Fruit fly (Drosophila melanogaster) whole organism, embryonic: ENCODE data around the gene Eip63F-1.

Experiments
- ATbp ChIP-seq: fragments of 200-800 bp; sonication (Bioruptor generic); optimal IDR thresholded peaks from 2 replicates; lab custom pipeline; 2017; ENCODE audit warnings: missing biosample characterization, mild to moderate bottlenecking, missing genetic modification characterization, missing genetic modification reagents
- Abd-B ChIP-seq: fragments of 200-800 bp; sonication (Bioruptor generic); optimal IDR thresholded peaks from 2 replicates; lab custom pipeline; 2018; ENCODE audit warnings: missing biosample characterization, mild to moderate bottlenecking, missing genetic modification characterization, moderate library complexity
- B-H1 ChIP-seq: fragments of 200-800 bp; sonication (Bioruptor generic); IDR thresholded peaks from 3 replicates; pipeline ENCODE4 v1.3.6; 2022; ENCODE audit warnings: missing biosample characterization, missing genetic modification characterization
- CG10321 ChIP-seq: fragments of 200-800 bp; sonication (Bioruptor generic); IDR thresholded peaks from 2 replicates; pipeline ENCODE4 v1.3.6; 2022; ENCODE audit warnings: missing biosample characterization, missing genetic modification characterization
- CG10959 ChIP-seq: fragments of 200-800 bp; sonication (Bioruptor generic); IDR thresholded peaks from 2 replicates; pipeline ENCODE4 v1.3.6; 2022; ENCODE audit warnings: missing biosample characterization, missing genetic modification characterization
- CG10979 ChIP-seq: fragments of 200-800 bp; sonication (Bioruptor generic); optimal IDR thresholded peaks from 2 replicates; lab custom pipeline; 2018; ENCODE audit warnings: missing biosample characterization, mild to moderate bottlenecking, missing genetic modification characterization, moderate library complexity
- CG11723 ChIP-seq: fragments of 200-800 bp; sonication (Bioruptor generic); optimal IDR thresholded peaks from 2 replicates; lab custom pipeline; 2017; ENCODE audit warnings: missing biosample characterization, mild to moderate bottlenecking, missing genetic modification characterization
- CG12071 ChIP-seq: fragments of 200-800 bp; sonication (Bioruptor generic); optimal IDR thresholded peaks from 3 replicates; lab custom pipeline; 2018; ENCODE audit warnings: missing biosample characterization, mild to moderate bottlenecking, missing genetic modification characterization
- CG12155 ChIP-seq: fragments of 200-800 bp; sonication (Bioruptor generic); optimal IDR thresholded peaks from 3 replicates; lab custom pipeline; 2016; ENCODE audit warnings: missing biosample characterization, missing genetic modification characterization
- CG12391 ChIP-seq: fragments of 200-800 bp; sonication (Bioruptor generic); optimal IDR thresholded peaks from 3 replicates; lab custom pipeline; 2018; ENCODE audit warnings: missing biosample characterization, mild to moderate bottlenecking, missing genetic modification characterization, moderate library complexity
- CG13287 ChIP-seq: fragments of 200-800 bp; sonication (Bioruptor generic); IDR thresholded peaks from 2 replicates; pipeline ENCODE4 v1.3.6; 2022; ENCODE audit warnings: missing biosample characterization, missing genetic modification characterization; ENCODE audit not compliant: partially characterized antibody
- CG14441 ChIP-seq: fragments of 200-800 bp; sonication (Bioruptor generic); IDR thresholded peaks from 2 replicates; pipeline ENCODE4 v1.3.6; 2022; ENCODE audit warnings: missing biosample characterization, missing genetic modification characterization
- CG14710 ChIP-seq: fragments of 200-800 bp; sonication (Bioruptor generic); optimal IDR thresholded peaks from 3 replicates; lab custom pipeline; 2019; ENCODE audit warnings: missing biosample characterization, mild to moderate bottlenecking, missing genetic modification characterization, moderate library complexity
- CG14965 ChIP-seq: fragments of 200-800 bp; sonication (Bioruptor generic); optimal IDR thresholded peaks from 2 replicates; lab custom pipeline; 2016; ENCODE audit warnings: missing biosample characterization, missing genetic modification characterization, borderline replicate concordance
- CG15269 ChIP-seq: fragments of 200-800 bp; sonication (Bioruptor generic); optimal IDR thresholded peaks from 2 replicates; lab custom pipeline; 2018; ENCODE audit warnings: missing biosample characterization, mild to moderate bottlenecking, missing genetic modification characterization, moderate library complexity
- CG17829 ChIP-seq: fragments of 200-800 bp; optimal IDR thresholded peaks from 2 replicates; lab custom pipeline; 2019; ENCODE audit warnings: missing biosample characterization, mild to moderate bottlenecking, missing genetic modification characterization, moderate library complexity
- CG2202 ChIP-seq: fragments of 200-800 bp; sonication (Bioruptor generic); optimal IDR thresholded peaks from 2 replicates; lab custom pipeline; 2018; ENCODE audit warnings: missing biosample characterization, mild to moderate bottlenecking, missing genetic modification characterization
- CG4820 ChIP-seq: fragments of 200-800 bp; sonication (Bioruptor generic); optimal IDR thresholded peaks from 3 replicates; lab custom pipeline; 2016; ENCODE audit warnings: missing biosample characterization, missing genetic modification characterization
- CG5953 ChIP-seq: fragments of 200-800 bp; sonication (Bioruptor generic); IDR thresholded peaks from 2 replicates; pipeline ENCODE4 v1.3.6; 2022; ENCODE audit warnings: missing biosample characterization, missing genetic modification characterization
- CG6765 ChIP-seq: fragments of 200-800 bp; sonication (Bioruptor generic); optimal IDR thresholded peaks from 3 replicates; lab custom pipeline; 2017; ENCODE audit warnings: missing biosample characterization, mild to moderate bottlenecking, missing genetic modification characterization
- CG8478 ChIP-seq: fragments of >200 bp; optimal IDR thresholded peaks from 2 replicates; lab custom pipeline; 2018
- CG9797 ChIP-seq: fragments of 200-800 bp; sonication (Bioruptor generic); optimal IDR thresholded peaks from 3 replicates; lab custom pipeline; 2018; ENCODE audit warnings: missing biosample characterization, mild to moderate bottlenecking, missing genetic modification characterization
- CG9817 ChIP-seq: fragments of 200-800 bp; sonication (Bioruptor generic); optimal IDR thresholded peaks from 2 replicates; lab custom pipeline; 2018; ENCODE audit warnings: missing biosample characterization, mild to moderate bottlenecking, missing genetic modification characterization, moderate library complexity
- Deaf1 ChIP-seq: fragments of 200-800 bp; optimal IDR thresholded peaks from 3 replicates; lab custom pipeline; 2019; ENCODE audit warnings: missing biosample characterization, mild to moderate bottlenecking, missing genetic modification characterization, moderate library complexity
- Hr3 ChIP-seq: fragments of 200-800 bp; sonication (Bioruptor generic); optimal IDR thresholded peaks from 3 replicates; lab custom pipeline; 2016; ENCODE audit warnings: missing biosample characterization, missing genetic modification characterization
- Kr ChIP-seq: fragments of 200-800 bp; sonication (Bioruptor generic); optimal IDR thresholded peaks from 2 replicates; lab custom pipeline; 2017; ENCODE audit warnings: missing biosample characterization, mild to moderate bottlenecking, missing genetic modification characterization
- Lhr ChIP-seq: fragments of 200-800 bp; sonication (Bioruptor generic); optimal IDR thresholded peaks from 3 replicates; lab custom pipeline; 2017; ENCODE audit warnings: mild to moderate bottlenecking, missing biosample characterization, missing genetic modification reagents, missing genetic modification characterization
- Oli ChIP-seq: fragments of 200-800 bp; sonication (Bioruptor generic); optimal IDR thresholded peaks from 2 replicates; lab custom pipeline; 2018; ENCODE audit warnings: missing biosample characterization, mild to moderate bottlenecking, missing genetic modification characterization, moderate library complexity
- Ssrp ChIP-seq: fragments of 200-800 bp; sonication (Bioruptor generic); optimal IDR thresholded peaks from 2 replicates; lab custom pipeline; 2018; ENCODE audit warnings: missing biosample characterization, mild to moderate bottlenecking, missing genetic modification characterization, moderate library complexity
- YL-1 ChIP-seq: fragments of 200-800 bp; sonication (Bioruptor generic); optimal IDR thresholded peaks from 3 replicates; lab custom pipeline; 2017; ENCODE audit warnings: missing biosample characterization, mild to moderate bottlenecking, missing genetic modification characterization
- al ChIP-seq: fragments of 200-800 bp; sonication (Bioruptor generic); IDR thresholded peaks from 2 replicates; pipeline ENCODE4 v1.3.6; 2022; ENCODE audit warnings: missing biosample characterization, missing genetic modification characterization
- caup ChIP-seq: fragments of 200-800 bp; sonication (Bioruptor generic); optimal IDR thresholded peaks from 3 replicates; lab custom pipeline; 2017; ENCODE audit warnings: missing biosample characterization, mild to moderate bottlenecking, missing genetic modification characterization, moderate library complexity; ENCODE audit not compliant: severe bottlenecking
- chif ChIP-seq, 2 experiments: fragments of 200-800 bp; sonication (Bioruptor generic); optimal IDR thresholded peaks; 3 replicates each; lab custom pipeline; 2016; ENCODE audit warnings: missing biosample characterization in 2 of 2, missing genetic modification characterization in 2 of 2
- dysf ChIP-seq: fragments of 200-800 bp; sonication (Bioruptor generic); IDR thresholded peaks from 3 replicates; pipeline ENCODE4 v1.3.6; 2022; ENCODE audit warnings: missing biosample characterization, missing genetic modification characterization
- esg ChIP-seq: fragments of 200-800 bp; sonication (Bioruptor generic); conservative IDR thresholded peaks from 2 replicates; pipeline ENCODE4 v1.3.6; 2022; ENCODE audit warnings: missing biosample characterization, missing genetic modification characterization
- fd102C ChIP-seq: fragments of 200-800 bp; sonication (Bioruptor generic); optimal IDR thresholded peaks from 2 replicates; lab custom pipeline; 2018; ENCODE audit warnings: missing biosample characterization, mild to moderate bottlenecking, missing genetic modification characterization, moderate library complexity
- ftz-f1 ChIP-seq: fragments of 200-800 bp; sonication (Bioruptor generic); optimal IDR thresholded peaks from 2 replicates; lab custom pipeline; 2016; ENCODE audit warnings: missing biosample characterization, missing genetic modification characterization
- gsb-n ChIP-seq: fragments of 200-800 bp; sonication (Bioruptor generic); optimal IDR thresholded peaks from 3 replicates; lab custom pipeline; 2018; ENCODE audit warnings: missing biosample characterization, mild to moderate bottlenecking, missing genetic modification characterization
- kah ChIP-seq: fragments of 200-800 bp; sonication (Bioruptor generic); optimal IDR thresholded peaks from 2 replicates; lab custom pipeline; 2018; ENCODE audit warnings: missing biosample characterization, mild to moderate bottlenecking, missing genetic modification characterization
- kni ChIP-seq: fragments of 200-800 bp; sonication (Bioruptor generic); optimal IDR thresholded peaks from 3 replicates; lab custom pipeline; 2017; ENCODE audit warnings: mild to moderate bottlenecking, missing biosample characterization, missing genetic modification reagents, missing genetic modification characterization
- org-1 ChIP-seq: fragments of 200-800 bp; sonication (Bioruptor generic); optimal IDR thresholded peaks from 2 replicates; lab custom pipeline; 2017; ENCODE audit warnings: missing biosample characterization, missing genetic modification characterization
- p53 ChIP-seq: fragments of 200-800 bp; sonication (Bioruptor generic); optimal IDR thresholded peaks from 2 replicates; lab custom pipeline; 2016; ENCODE audit warnings: missing biosample characterization, missing genetic modification characterization
- peb ChIP-seq: fragments of 200-800 bp; sonication (Bioruptor generic); IDR thresholded peaks from 2 replicates; pipeline ENCODE4 v1.3.6; 2022; ENCODE audit warnings: missing biosample characterization, missing genetic modification characterization
- pfk ChIP-seq: fragments of 200-800 bp; sonication (Bioruptor generic); optimal IDR thresholded peaks from 2 replicates; lab custom pipeline; 2018; ENCODE audit warnings: missing biosample characterization, mild to moderate bottlenecking, missing genetic modification characterization, moderate library complexity
- pum ChIP-seq: fragments of 200-800 bp; sonication (Bioruptor generic); optimal IDR thresholded peaks from 2 replicates; lab custom pipeline; 2016; ENCODE audit warnings: missing biosample characterization, missing genetic modification characterization
- row ChIP-seq: fragments of 200-800 bp; sonication (Bioruptor generic); IDR thresholded peaks from 3 replicates; pipeline ENCODE4 v1.3.6; 2022; ENCODE audit warnings: missing biosample characterization, missing genetic modification characterization
- run ChIP-seq: fragments of 200-800 bp; sonication (Bioruptor generic); optimal IDR thresholded peaks from 3 replicates; lab custom pipeline; 2018; ENCODE audit warnings: missing biosample characterization, mild to moderate bottlenecking, missing genetic modification characterization
- sc ChIP-seq, 3 experiments: fragments of >200 bp in 2 of 3; fragments of 200-800 bp in 1 of 3; sonication (Bioruptor generic) in 1 of 3; optimal IDR thresholded peaks; 2 replicates in 2 of 3; 3 replicates in 1 of 3; lab custom pipeline; 2017; ENCODE audit warnings: mild to moderate bottlenecking in 1 of 3, missing biosample characterization in 1 of 3, missing genetic modification characterization in 1 of 3, missing genetic modification reagents in 1 of 3
- sna ChIP-seq: fragments of 200-800 bp; sonication (Bioruptor generic); IDR thresholded peaks from 2 replicates; pipeline ENCODE4 v1.3.6; 2022; ENCODE audit warnings: missing biosample characterization, missing genetic modification characterization; ENCODE audit not compliant: partially characterized antibody
- vvl ChIP-seq: fragments of 200-800 bp; sonication (Bioruptor generic); IDR thresholded peaks from 2 replicates; pipeline ENCODE4 v1.3.6; 2022; ENCODE audit warnings: missing biosample characterization, missing genetic modification characterization

The Eip63F-1 gene

dm6 chr3L:3983466-3983946 lies 48.1 kb upstream of the Eip63F-1 start, which contains the start of gene scrt (continued):
- TF ChIP-seq CG4820 (no peak), Deaf1 (tag; lab: Kevin White, UChicago) (peak; percentile 97), CG6765 (GFP tag; lab: Kevin White, UChicago) (peak; percentile 26), pfk (GFP tag; lab: Kevin White, UChicago) (peak; percentile 96), CG17829 (tag; lab: Kevin White, UChicago) (peak; percentile 66), CG8478 (lab: Kevin White, UChicago) (no peak), CG10979 (tag; lab: Kevin White, UChicago) (peak; percentile 91), sc (optimal IDR thresholded peaks at IDR 0.05; lab: Kevin White, UChicago) (no peak), sc (GFP tag; optimal IDR thresholded peaks at IDR 0.05; lab: Kevin White, UChicago) (no peak), sna (GFP tag; lab: Robert Waterston, UW) (peak; percentile 66), Lhr (no peak), esg (no peak), CG13287 (GFP tag; lab: Robert Waterston, UW) (peak; percentile 66), run (no peak), CG10959 (GFP tag; lab: Robert Waterston, UW) (peak; percentile 59), CG14710 (peak; percentile 70), CG14441 (GFP tag; lab: Robert Waterston, UW) (no peak), caup (GFP tag; lab: Kevin White, UChicago) (no peak), gsb-n (no peak), peb (GFP tag; lab: Robert Waterston, UW) (peak; percentile 53; the same call in 1 of the 2 replicates), CG9797 (GFP tag; lab: Kevin White, UChicago) (no peak), pum (no peak), Hr3 (peak; percentile 20), CG5953 (no peak; the same call in 1 of the 2 replicates), YL-1 (no peak), CG10321 (GFP tag; lab: Robert Waterston, UW) (no peak), CG2202 (tag; lab: Kevin White, UChicago) (peak; percentile 8), B-H1 (no peak), Oli (tag; lab: Kevin White, UChicago) (peak; percentile 12), CG14965 (GFP tag; lab: Kevin White, UChicago) (no peak), CG11723 (GFP tag; lab: Kevin White, UChicago) (peak; percentile 21), ATbp (GFP tag; lab: Kevin White, UChicago) (no peak), kni (GFP tag; lab: Kevin White, UChicago) (peak; percentile 41), Kr (no peak), dysf (GFP tag; lab: Robert Waterston, UW) (peak; percentile 71), row (peak; percentile 84), CG12391 (peak; percentile 72), vvl (GFP tag; lab: Robert Waterston, UW) (0 out of 2 replicates have a peak, but pooled peaks have one; percentile 39), CG12071 (no peak), chif (GFP tag; optimal IDR thresholded peaks at IDR 0.05; lab: Kevin White, UChicago) (peak; percentile 44 to 53), fd102C (GFP tag; lab: Kevin White, UChicago) (peak; percentile 34), ftz-f1 (no peak), org-1 (GFP tag; lab: Kevin White, UChicago) (peak; percentile 18), CG9817 (tag; lab: Kevin White, UChicago) (peak; percentile 11), Abd-B (no peak), CG15269 (no peak), p53 (GFP tag; lab: Kevin White, UChicago) (no peak), Ssrp (tag; lab: Kevin White, UChicago) (peak; percentile 48), al (GFP tag; lab: Robert Waterston, UW) (no peak), kah (no peak), CG12155 (GFP tag; lab: Kevin White, UChicago) (no peak)
